Worm (Caenorhabditis elegans): ENCODE measurements around the gene C16C8.16.

- TF ChIP-seq pqm-1 (tag; optimal IDR thresholded peaks at IDR 0.05): no peak
- no peak for TF ChIP-seq unc-86 (tag; optimal IDR thresholded peaks at IDR 0.05)
- TF ChIP-seq dve-1 (tag; optimal IDR thresholded peaks at IDR 0.05): no peak
- no peak for TF ChIP-seq pros-1 (tag; optimal IDR thresholded peaks at IDR 0.05)
Observed at ce11 chrII:3434893-3435503, 10.6 kb upstream of the C16C8.16 start.
